Worm (Caenorhabditis elegans) whole organism, dauer: ENCODE data around the gene F48F7.6.
"Not testable (repeated sequence)": the region's sequence is repeated elsewhere in the genome, so short reads cannot be mapped to it uniquely, and the experiment has no call there.

Experiments used
- unc-62 ChIP-seq: sonication (generic microtip); optimal IDR thresholded peaks from 2 replicates; lab custom pipeline; 2017; ENCODE audit warnings: missing biosample characterization, missing genetic modification reagents, missing genetic modification characterization

F48F7.6 gene

ce11 chrX:13950620-13951152, 26.9 kb upstream of the F48F7.6 start:
- no peak for TF ChIP-seq unc-62 (GFP tag; lab: Kevin White, UChicago)

- TF ChIP-seq unc-62 (GFP tag; lab: Kevin White, UChicago), result no peak
These were observed 25.3 kb upstream of the F48F7.6 start for ce11 chrX:13952347-13952746.

- TF ChIP-seq unc-62 (GFP tag; lab: Kevin White, UChicago), result no peak
These were observed 19.2 kb upstream of the F48F7.6 start for ce11 chrX:13958451-13958850.

ce11 chrX:13959383-13959782, 18.2 kb upstream of the F48F7.6 start:
- TF ChIP-seq unc-62 (GFP tag; lab: Kevin White, UChicago), result no peak

- no peak for TF ChIP-seq unc-62 (GFP tag; lab: Kevin White, UChicago)
These were observed 17.8 kb upstream of the F48F7.6 start, which contains the start of gene syx-2 for ce11 chrX:13959849-13960248. TSS of gene syx-2 (plus strand) at chrX:13960149.

- TF ChIP-seq unc-62 (GFP tag; lab: Kevin White, UChicago), result no peak
These were observed 14.4 kb upstream of the F48F7.6 start, which contains the start of gene F48F7.3 for ce11 chrX:13963203-13963602. TSS of gene F48F7.3 (plus strand) at chrX:13963503.

ce11 chrX:13968292-13968691, 9.3 kb upstream of the F48F7.6 start, which contains the start of gene pqn-39:
TSS of gene pqn-39 (minus strand) at chrX:13968676.
- no peak for TF ChIP-seq unc-62 (GFP tag; lab: Kevin White, UChicago)

ce11 chrX:13969257-13969968, 8.2 kb upstream of the F48F7.6 start:
- no peak for TF ChIP-seq unc-62 (GFP tag; lab: Kevin White, UChicago)

ce11 chrX:13973769-13974168, 3.9 kb upstream of the F48F7.6 start:
- TF ChIP-seq unc-62 (GFP tag; lab: Kevin White, UChicago), result no peak

- no peak for TF ChIP-seq unc-62 (GFP tag; lab: Kevin White, UChicago)
These were observed 3.1 kb upstream of the F48F7.6 start for ce11 chrX:13974448-13975071.

ce11 chrX:13975314-13975713, 2.3 kb upstream of the F48F7.6 start, which contains the start of gene F48F7.5:
TSS of gene F48F7.5 (plus strand) at chrX:13975653.
- TF ChIP-seq unc-62 (GFP tag; lab: Kevin White, UChicago), result no peak

ce11 chrX:13980417-13980816, 2.8 kb downstream of the F48F7.6 start, which contains the start of gene arrd-24:
TSS of gene arrd-24 (minus strand) at chrX:13980517.
- TF ChIP-seq unc-62 (GFP tag; lab: Kevin White, UChicago), result not testable (repeated sequence)

- no peak for TF ChIP-seq unc-62 (GFP tag; lab: Kevin White, UChicago)
These were observed 8.7 kb downstream of the F48F7.6 start, which contains the start of gene irld-24 for ce11 chrX:13986307-13986706. TSS of gene irld-24 (plus strand) at chrX:13986607.

ce11 chrX:13990680-13991079, 13.1 kb downstream of the F48F7.6 start, which contains the start of gene C31E10.11:
TSS of gene C31E10.11 (minus strand) at chrX:13990780.
- TF ChIP-seq unc-62 (GFP tag; lab: Kevin White, UChicago), result no peak

ce11 chrX:13995803-13996388, 18.3 kb downstream of the F48F7.6 start, which contains the start of the genes C31E10.5 and C31E10.6:
TSS of gene C31E10.5 (minus strand) at chrX:13995834.
TSS of gene C31E10.6 (plus strand) at chrX:13996338.
- no peak for TF ChIP-seq unc-62 (GFP tag; lab: Kevin White, UChicago)
